Fruit fly (Drosophila melanogaster) whole organism, embryonic: Measurements from ENCODE around the gene CG13258.
A peak's percentile ranks its signal among the peaks of the same experiment; 100 is the strongest.

Experiments
- Ada2b ChIP-seq: fragments of 200-800 bp; sonication (Bioruptor generic); IDR thresholded peaks from 2 replicates; pipeline ENCODE4 v1.3.6; 2022; ENCODE audit warnings: missing biosample characterization, missing genetic modification characterization
- Aef1 ChIP-seq: fragments of 200-800 bp; sonication (Bioruptor generic); IDR thresholded peaks from 3 replicates; pipeline ENCODE4 v1.3.6; 2022; ENCODE audit warnings: missing biosample characterization, missing genetic modification characterization
- B-H1 ChIP-seq: fragments of 200-800 bp; sonication (Bioruptor generic); IDR thresholded peaks from 3 replicates; pipeline ENCODE4 v1.3.6; 2022; ENCODE audit warnings: missing biosample characterization, missing genetic modification characterization
- C15 ChIP-seq: fragments of 200-800 bp; sonication (Bioruptor generic); IDR thresholded peaks from 3 replicates; pipeline ENCODE4 v1.3.6; 2022; ENCODE audit warnings: missing biosample characterization, missing genetic modification characterization
- CG10959 ChIP-seq: fragments of 200-800 bp; sonication (Bioruptor generic); IDR thresholded peaks from 2 replicates; pipeline ENCODE4 v1.3.6; 2022; ENCODE audit warnings: missing biosample characterization, missing genetic modification characterization
- CG12299 ChIP-seq: fragments of 200-800 bp; sonication (Bioruptor generic); optimal IDR thresholded peaks from 2 replicates; lab custom pipeline; 2018; ENCODE audit warnings: missing biosample characterization, mild to moderate bottlenecking, missing genetic modification characterization
- CG13296 ChIP-seq: fragments of 200-800 bp; sonication (Bioruptor generic); optimal IDR thresholded peaks from 3 replicates; lab custom pipeline; 2018; ENCODE audit warnings: missing biosample characterization, mild to moderate bottlenecking, missing genetic modification characterization
- CG16779 ChIP-seq: fragments of 200-800 bp; sonication (Bioruptor generic); IDR thresholded peaks from 2 replicates; pipeline ENCODE4 v1.3.6; 2022; ENCODE audit warnings: missing biosample characterization, missing genetic modification characterization
- CG2712 ChIP-seq: fragments of 200-800 bp; optimal IDR thresholded peaks from 3 replicates; lab custom pipeline; 2019; ENCODE audit warnings: missing biosample characterization, mild to moderate bottlenecking, missing genetic modification characterization, moderate library complexity
- CG2889 ChIP-seq: fragments of 200-800 bp; sonication (Bioruptor generic); IDR thresholded peaks from 3 replicates; pipeline ENCODE4 v1.3.6; 2022; ENCODE audit warnings: missing biosample characterization, missing genetic modification characterization
- CG32532 ChIP-seq: fragments of 200-800 bp; sonication (Bioruptor generic); IDR thresholded peaks from 2 replicates; pipeline ENCODE4 v1.3.6; 2022; ENCODE audit warnings: missing biosample characterization, missing genetic modification characterization
- CG4328 ChIP-seq: fragments of 200-800 bp; sonication (Bioruptor generic); optimal IDR thresholded peaks from 3 replicates; lab custom pipeline; 2017; ENCODE audit warnings: missing biosample characterization, missing genetic modification reagents, missing genetic modification characterization
- CG5953 ChIP-seq: fragments of 200-800 bp; sonication (Bioruptor generic); IDR thresholded peaks from 2 replicates; pipeline ENCODE4 v1.3.6; 2022; ENCODE audit warnings: missing biosample characterization, missing genetic modification characterization
- CG6689 ChIP-seq: fragments of 200-800 bp; sonication (Bioruptor generic); IDR thresholded peaks from 2 replicates; pipeline ENCODE4 v1.3.6; 2022; ENCODE audit warnings: missing biosample characterization, missing genetic modification characterization
- CG6854 ChIP-seq: fragments of 200-800 bp; sonication (Bioruptor generic); optimal IDR thresholded peaks from 3 replicates; lab custom pipeline; 2017; ENCODE audit warnings: missing biosample characterization, mild to moderate bottlenecking, missing genetic modification characterization
- CG7928 ChIP-seq: fragments of 200-800 bp; sonication (Bioruptor generic); optimal IDR thresholded peaks from 2 replicates; lab custom pipeline; 2017; ENCODE audit warnings: missing biosample characterization, mild to moderate bottlenecking, missing genetic modification characterization
- CG8924 ChIP-seq: fragments of 200-800 bp; optimal IDR thresholded peaks from 3 replicates; lab custom pipeline; 2019; ENCODE audit warnings: missing biosample characterization, mild to moderate bottlenecking, missing genetic modification characterization, moderate library complexity
- Doc3 ChIP-seq: fragments of 200-800 bp; sonication (Bioruptor generic); IDR thresholded peaks from 3 replicates; pipeline ENCODE4 v1.3.6; 2022; ENCODE audit warnings: missing biosample characterization, missing genetic modification characterization; ENCODE audit not compliant: partially characterized antibody
- Elba2 ChIP-seq: fragments of 200-800 bp; sonication (Bioruptor generic); optimal IDR thresholded peaks from 3 replicates; lab custom pipeline; 2016; ENCODE audit warnings: missing biosample characterization, missing genetic modification characterization
- Fer1 ChIP-seq: fragments of 200-800 bp; sonication (Bioruptor generic); optimal IDR thresholded peaks from 2 replicates; lab custom pipeline; 2017; ENCODE audit warnings: missing biosample characterization, mild to moderate bottlenecking, missing genetic modification characterization
- Fer2 ChIP-seq: fragments of 200-800 bp; sonication (Bioruptor generic); optimal IDR thresholded peaks from 2 replicates; lab custom pipeline; 2018; ENCODE audit warnings: missing biosample characterization, mild to moderate bottlenecking, missing genetic modification characterization, moderate library complexity
- HLHmδ ChIP-seq: fragments of 200-800 bp; sonication (Bioruptor generic); optimal IDR thresholded peaks from 2 replicates; lab custom pipeline; 2018; ENCODE audit warnings: missing biosample characterization, mild to moderate bottlenecking, missing genetic modification characterization, moderate library complexity
- Jarid2 ChIP-seq: fragments of 200-800 bp; sonication (Bioruptor generic); optimal IDR thresholded peaks from 3 replicates; lab custom pipeline; 2017; ENCODE audit warnings: mild to moderate bottlenecking, missing biosample characterization, missing genetic modification reagents, missing genetic modification characterization
- Lim3 ChIP-seq: fragments of 200-800 bp; sonication (Bioruptor generic); IDR thresholded peaks from 2 replicates; pipeline ENCODE4 v1.3.6; 2022; ENCODE audit warnings: missing biosample characterization, missing genetic modification characterization
- NC2β ChIP-seq: fragments of 200-800 bp; sonication (Bioruptor generic); optimal IDR thresholded peaks from 2 replicates; lab custom pipeline; 2016; ENCODE audit warnings: missing biosample characterization, missing genetic modification characterization
- Nf-YB ChIP-seq: fragments of 200-800 bp; sonication (Bioruptor generic); optimal IDR thresholded peaks from 3 replicates; lab custom pipeline; 2019; ENCODE audit warnings: missing biosample characterization, mild to moderate bottlenecking, missing genetic modification characterization, moderate library complexity
- Ravus ChIP-seq: fragments of 200-800 bp; sonication (Bioruptor generic); IDR thresholded peaks from 2 replicates; pipeline ENCODE4 v1.3.6; 2022; ENCODE audit warnings: missing biosample characterization, missing genetic modification characterization
- Xbp1 ChIP-seq: fragments of 200-800 bp; sonication (Bioruptor generic); optimal IDR thresholded peaks from 3 replicates; lab custom pipeline; 2016; ENCODE audit warnings: missing biosample characterization, mild to moderate bottlenecking, missing genetic modification characterization
- YL-1 ChIP-seq: fragments of 200-800 bp; sonication (Bioruptor generic); optimal IDR thresholded peaks from 3 replicates; lab custom pipeline; 2017; ENCODE audit warnings: missing biosample characterization, mild to moderate bottlenecking, missing genetic modification characterization
- ase ChIP-seq: fragments of 200-800 bp; sonication (Bioruptor generic); IDR thresholded peaks from 3 replicates; pipeline ENCODE4 v1.3.6; 2022; ENCODE audit warnings: missing biosample characterization, missing genetic modification characterization
- az2 ChIP-seq: fragments of 200-800 bp; sonication (Bioruptor generic); optimal IDR thresholded peaks from 3 replicates; lab custom pipeline; 2016; ENCODE audit warnings: missing biosample characterization, missing genetic modification characterization
- bigmax ChIP-seq: fragments of 200-800 bp; sonication (Bioruptor generic); optimal IDR thresholded peaks from 2 replicates; lab custom pipeline; 2018; ENCODE audit warnings: missing biosample characterization, mild to moderate bottlenecking, missing genetic modification characterization
- caup ChIP-seq: fragments of 200-800 bp; sonication (Bioruptor generic); optimal IDR thresholded peaks from 3 replicates; lab custom pipeline; 2017; ENCODE audit warnings: missing biosample characterization, mild to moderate bottlenecking, missing genetic modification characterization, moderate library complexity; ENCODE audit not compliant: severe bottlenecking
- chm ChIP-seq: fragments of 200-800 bp; sonication (Bioruptor generic); IDR thresholded peaks from 2 replicates; pipeline ENCODE4 v1.3.6; 2022; ENCODE audit warnings: missing biosample characterization, missing genetic modification characterization
- chn ChIP-seq: fragments of 200-800 bp; sonication (Bioruptor generic); optimal IDR thresholded peaks from 2 replicates; lab custom pipeline; 2016; ENCODE audit warnings: missing biosample characterization, missing genetic modification characterization
- crol ChIP-seq: fragments of 200-800 bp; sonication (Bioruptor generic); IDR thresholded peaks from 2 replicates; pipeline ENCODE4 v1.3.6; 2022; ENCODE audit warnings: missing biosample characterization, missing genetic modification characterization
- crp ChIP-seq, 2 experiments: fragments of 200-800 bp; sonication (Bioruptor generic); optimal IDR thresholded peaks; 2 replicates in 1 of 2; 3 replicates in 1 of 2; lab custom pipeline; 2017; ENCODE audit warnings: missing biosample characterization in 2 of 2, missing genetic modification characterization in 2 of 2, mild to moderate bottlenecking in 1 of 2, moderate library complexity in 1 of 2
- disco-r ChIP-seq: fragments of 200-800 bp; sonication (Bioruptor generic); optimal IDR thresholded peaks from 2 replicates; lab custom pipeline; 2016; ENCODE audit warnings: missing biosample characterization, missing genetic modification characterization
- hb ChIP-seq: fragments of 200-800 bp; sonication (Bioruptor generic); IDR thresholded peaks from 3 replicates; pipeline ENCODE4 v1.3.6; 2022; ENCODE audit warnings: missing biosample characterization, missing genetic modification characterization; ENCODE audit not compliant: partially characterized antibody
- lab ChIP-seq: fragments of 200-800 bp; sonication (Bioruptor generic); optimal IDR thresholded peaks from 3 replicates; lab custom pipeline; 2017; ENCODE audit warnings: missing biosample characterization, missing genetic modification characterization, mild to moderate bottlenecking, moderate library complexity, missing genetic modification reagents
- maf-S ChIP-seq: fragments of 200-800 bp; sonication (Bioruptor generic); optimal IDR thresholded peaks from 2 replicates; lab custom pipeline; 2016; ENCODE audit warnings: missing biosample characterization, missing genetic modification characterization
- p53 ChIP-seq: fragments of 200-800 bp; sonication (Bioruptor generic); optimal IDR thresholded peaks from 2 replicates; lab custom pipeline; 2016; ENCODE audit warnings: missing biosample characterization, missing genetic modification characterization
- ranshi ChIP-seq: fragments of 200-800 bp; sonication (Bioruptor generic); IDR thresholded peaks from 2 replicates; pipeline ENCODE4 v1.3.6; 2022; ENCODE audit warnings: missing biosample characterization, missing genetic modification characterization
- salm ChIP-seq: fragments of 200-800 bp; sonication (Bioruptor generic); optimal IDR thresholded peaks from 2 replicates; lab custom pipeline; 2018; ENCODE audit warnings: missing biosample characterization, mild to moderate bottlenecking, missing genetic modification characterization
- sens-2 ChIP-seq: fragments of 200-800 bp; sonication (Bioruptor generic); IDR thresholded peaks from 2 replicates; pipeline ENCODE4 v1.3.6; 2022; ENCODE audit warnings: missing biosample characterization, missing genetic modification characterization
- sim ChIP-seq: fragments of 200-800 bp; sonication (Bioruptor generic); IDR thresholded peaks from 2 replicates; pipeline ENCODE4 v1.3.6; 2022; ENCODE audit warnings: missing biosample characterization, missing genetic modification characterization
- slbo ChIP-seq: fragments of 200-800 bp; sonication (Bioruptor generic); IDR thresholded peaks from 2 replicates; pipeline ENCODE4 v1.3.6; 2022; ENCODE audit warnings: missing biosample characterization, missing genetic modification characterization
- tgo ChIP-seq: fragments of 200-800 bp; sonication (Bioruptor generic); IDR thresholded peaks from 3 replicates; pipeline ENCODE4 v1.3.6; 2022; ENCODE audit warnings: missing biosample characterization, missing genetic modification characterization
- tna ChIP-seq: fragments of 200-800 bp; sonication (Bioruptor generic); IDR thresholded peaks from 2 replicates; pipeline ENCODE4 v1.3.6; 2022; ENCODE audit warnings: missing biosample characterization, missing genetic modification characterization; ENCODE audit not compliant: partially characterized antibody
- zen2 ChIP-seq: fragments of 200-800 bp; sonication (Bioruptor generic); IDR thresholded peaks from 3 replicates; pipeline ENCODE4 v1.3.6; 2022; ENCODE audit warnings: missing biosample characterization, missing genetic modification characterization; ENCODE audit not compliant: partially characterized antibody

The CG13258 gene

dm6 chr2L:16329102-16329520 is 36.3 kb upstream of the CG13258 start, which contains the start of gene mRpL4 (continued):
- TF ChIP-seq Ada2b (GFP tag; lab: Robert Waterston, UW) = peak; percentile 41; the same call in 1 of the 2 replicates
- TF ChIP-seq Lim3 (GFP tag; lab: Robert Waterston, UW) = no peak
- TF ChIP-seq Elba2 = peak; percentile 32
- peak in 1 of 2 experiments; percentile 31 for TF ChIP-seq crp (GFP tag; optimal IDR thresholded peaks at IDR 0.05; lab: Kevin White, UChicago)
- TF ChIP-seq CG2712 = peak; percentile 79
- peak; percentile 99 for TF ChIP-seq zen2
- no peak for TF ChIP-seq Jarid2
- TF ChIP-seq YL-1 (GFP tag; lab: Kevin White, UChicago) = peak; percentile 28
- peak; percentile 35 for TF ChIP-seq disco-r (GFP tag; lab: Kevin White, UChicago)
- peak; percentile 60 for TF ChIP-seq NC2β
- no peak for TF ChIP-seq CG7928 (GFP tag; lab: Kevin White, UChicago)
- TF ChIP-seq ranshi (GFP tag; lab: Robert Waterston, UW) = peak; percentile 74; the same call in 1 of the 2 replicates
- TF ChIP-seq caup = no peak
- TF ChIP-seq HLHmδ (GFP tag; lab: Kevin White, UChicago) = no peak
- no peak for TF ChIP-seq salm (tag; lab: Kevin White, UChicago)
- peak; percentile 57; the same call in 2 of the 3 replicates for TF ChIP-seq Aef1
- no peak for TF ChIP-seq Fer1 (GFP tag; lab: Kevin White, UChicago)
- TF ChIP-seq slbo (GFP tag; lab: Robert Waterston, UW) = peak; percentile 86
- TF ChIP-seq maf-S (GFP tag; lab: Kevin White, UChicago) = peak; percentile 77
- no peak for TF ChIP-seq sens-2
- TF ChIP-seq chm (GFP tag; lab: Robert Waterston, UW) = peak; percentile 66; the same call in 1 of the 2 replicates
- peak; percentile 99 for TF ChIP-seq Doc3 (GFP tag; lab: Robert Waterston, UW)
- TF ChIP-seq B-H1 = peak; percentile 35; the same call in 1 of the 3 replicates
- peak; percentile 80 for TF ChIP-seq chn (GFP tag; lab: Kevin White, UChicago)
- TF ChIP-seq sim (GFP tag; lab: Robert Waterston, UW) = no peak
- 0 out of 3 replicates have a peak, but pooled peaks have one; percentile 42 for TF ChIP-seq CG2889 (GFP tag; lab: Robert Waterston, UW)
- peak; percentile 80 for TF ChIP-seq az2
- TF ChIP-seq hb (GFP tag; lab: Robert Waterston, UW) = peak; percentile 99
- TF ChIP-seq tna = peak; percentile 99
- peak; percentile 48 for TF ChIP-seq CG13296 (GFP tag; lab: Kevin White, UChicago)
- TF ChIP-seq Ravus (GFP tag; lab: Robert Waterston, UW) = no peak
- no peak for TF ChIP-seq CG6854 (GFP tag; lab: Kevin White, UChicago)
- TF ChIP-seq lab (GFP tag; lab: Kevin White, UChicago) = no peak
- 0 out of 2 replicates have a peak, but pooled peaks have one; percentile 36 for TF ChIP-seq CG16779
- peak; percentile 6 for TF ChIP-seq CG4328
- TF ChIP-seq tgo (GFP tag; lab: Robert Waterston, UW) = peak; percentile 27; the same call in 1 of the 3 replicates
- TF ChIP-seq CG32532 = no peak; the same call in 1 of the 2 replicates
- TF ChIP-seq C15 (GFP tag; lab: Robert Waterston, UW) = 0 out of 3 replicates have a peak, but pooled peaks have one; percentile 26
- TF ChIP-seq p53 (GFP tag; lab: Kevin White, UChicago) = peak; percentile 70
- no peak for TF ChIP-seq CG12299
- TF ChIP-seq CG6689 (GFP tag; lab: Robert Waterston, UW) = peak; percentile 55; the same call in 1 of the 2 replicates
- peak; percentile 57 for TF ChIP-seq CG8924 (tag; lab: Kevin White, UChicago)
- TF ChIP-seq crol (GFP tag; lab: Robert Waterston, UW) = no peak
- no peak for TF ChIP-seq CG10959
- peak; percentile 13 for TF ChIP-seq Fer2 (tag; lab: Kevin White, UChicago)
- TF ChIP-seq bigmax (GFP tag; lab: Kevin White, UChicago) = no peak
- no peak; the same call in 1 of the 3 replicates for TF ChIP-seq ase (GFP tag; lab: Robert Waterston, UW)
- TF ChIP-seq Nf-YB = peak; percentile 6
- TF ChIP-seq Xbp1 = peak; percentile 81
- peak; percentile 51; the same call in 1 of the 2 replicates for TF ChIP-seq CG5953 (GFP tag; lab: Robert Waterston, UW)
